Worm (Caenorhabditis elegans) whole organism, L3 larva: ENCODE measurements around the gene R04A9.9.

Experiments used
- R02D3.7 ChIP-seq: fragments of 150-350 bp; optimal IDR thresholded peaks from 2 replicates; lab custom pipeline; 2014; ENCODE audit warnings: missing biosample characterization, missing genetic modification characterization
- ZK546.5 ChIP-seq: sonication (generic microtip); optimal IDR thresholded peaks from 2 replicates; lab custom pipeline; 2017; ENCODE audit warnings: missing biosample characterization, missing genetic modification characterization
- aly-2 ChIP-seq: fragments of 150-350 bp; optimal IDR thresholded peaks from 2 replicates; lab custom pipeline; 2014; ENCODE audit warnings: missing biosample characterization, missing genetic modification characterization
- ama-1 ChIP-seq: fragments of 150-350 bp; optimal IDR thresholded peaks from 2 replicates; lab custom pipeline; 2018
- ceh-16 ChIP-seq: sonication (generic microtip); optimal IDR thresholded peaks from 2 replicates; lab custom pipeline; 2017; ENCODE audit warnings: missing biosample characterization, missing genetic modification characterization
- ceh-28 ChIP-seq: fragments of 150-350 bp; optimal IDR thresholded peaks from 2 replicates; lab custom pipeline; 2014; ENCODE audit warnings: missing biosample characterization, missing genetic modification reagents, missing genetic modification characterization
- ceh-82 ChIP-seq: fragments of 150-350 bp; optimal IDR thresholded peaks from 2 replicates; lab custom pipeline; 2014; ENCODE audit warnings: missing biosample characterization, missing genetic modification characterization
- ceh-9 ChIP-seq: sonication (generic microtip); optimal IDR thresholded peaks from 2 replicates; lab custom pipeline; 2018; ENCODE audit warnings: missing biosample characterization, missing genetic modification characterization
- daf-12 ChIP-seq: fragments of 150-350 bp; optimal IDR thresholded peaks from 2 replicates; lab custom pipeline; 2014; ENCODE audit warnings: missing biosample characterization, missing genetic modification reagents, missing genetic modification characterization
- egl-27 ChIP-seq: sonication (generic microtip); optimal IDR thresholded peaks from 4 replicates; lab custom pipeline; 2017; ENCODE audit warnings: missing biosample characterization, missing genetic modification reagents, missing genetic modification characterization
- egl-5 ChIP-seq: fragments of 150-350 bp; optimal IDR thresholded peaks from 2 replicates; lab custom pipeline; 2017; ENCODE audit warnings: missing biosample characterization, missing genetic modification reagents, missing genetic modification characterization, inconsistent platforms
- elt-1 ChIP-seq: fragments of 150-350 bp; optimal IDR thresholded peaks from 2 replicates; lab custom pipeline; 2014; ENCODE audit warnings: missing biosample characterization, missing genetic modification characterization
- elt-2 ChIP-seq: sonication (generic microtip); optimal IDR thresholded peaks from 2 replicates; lab custom pipeline; 2016; ENCODE audit warnings: missing genetic modification reagents, mild to moderate bottlenecking, missing genetic modification characterization, missing compliant biosample characterization
- elt-3 ChIP-seq, 3 experiments: fragments of 150-350 bp in 1 of 3; sonication (generic microtip) in 2 of 3; optimal IDR thresholded peaks; 2 replicates in 2 of 3; 4 replicates in 1 of 3; lab custom pipeline; 2014 to 2017; ENCODE audit warnings: missing biosample characterization in 3 of 3, missing genetic modification characterization in 3 of 3
- eor-1 ChIP-seq, 2 experiments: fragments of 150-350 bp; optimal IDR thresholded peaks; 2 replicates each; lab custom pipeline; 2014 to 2018; ENCODE audit warnings: missing biosample characterization in 2 of 2, missing genetic modification characterization in 2 of 2
- fkh-10 ChIP-seq: sonication (generic microtip); optimal IDR thresholded peaks from 2 replicates; lab custom pipeline; 2017; ENCODE audit warnings: missing biosample characterization, missing genetic modification reagents, missing genetic modification characterization
- fkh-2 ChIP-seq: fragments of 150-350 bp; optimal IDR thresholded peaks from 2 replicates; lab custom pipeline; 2014; ENCODE audit warnings: missing biosample characterization, missing genetic modification reagents, missing genetic modification characterization
- fos-1 ChIP-seq: fragments of 150-350 bp; optimal IDR thresholded peaks from 2 replicates; lab custom pipeline; 2014; ENCODE audit warnings: missing biosample characterization, missing genetic modification characterization
- hmg-11 ChIP-seq: sonication (generic microtip); optimal IDR thresholded peaks from 2 replicates; lab custom pipeline; 2016; ENCODE audit warnings: missing genetic modification characterization, missing compliant biosample characterization
- jun-1 ChIP-seq: fragments of 150-350 bp; optimal IDR thresholded peaks from 2 replicates; lab custom pipeline; 2014; ENCODE audit warnings: missing biosample characterization, missing genetic modification reagents, missing genetic modification characterization
- lin-15B ChIP-seq: fragments of 150-350 bp; optimal IDR thresholded peaks from 2 replicates; lab custom pipeline; 2014; ENCODE audit warnings: missing biosample characterization, missing genetic modification characterization
- lin-39 ChIP-seq: fragments of 150-350 bp; optimal IDR thresholded peaks from 2 replicates; lab custom pipeline; 2018; ENCODE audit warnings: missing biosample characterization, missing genetic modification reagents, missing genetic modification characterization
- lsy-12 ChIP-seq: sonication (generic microtip); optimal IDR thresholded peaks from 2 replicates; lab custom pipeline; 2016; ENCODE audit warnings: mild to moderate bottlenecking, missing genetic modification characterization, missing compliant biosample characterization
- mdl-1 ChIP-seq: fragments of 150-350 bp; optimal IDR thresholded peaks from 2 replicates; lab custom pipeline; 2014; ENCODE audit warnings: missing biosample characterization, missing genetic modification characterization
- mml-1 ChIP-seq: fragments of 150-350 bp; sonication (generic microtip); optimal IDR thresholded peaks from 3 replicates; lab custom pipeline; 2014; ENCODE audit warnings: missing biosample characterization, missing genetic modification characterization
- nfya-1 ChIP-seq: sonication (generic microtip); optimal IDR thresholded peaks from 2 replicates; lab custom pipeline; 2017; ENCODE audit warnings: missing genetic modification characterization, mild to moderate bottlenecking, missing compliant biosample characterization, antibody characterized with exemption, moderate library complexity; ENCODE audit not compliant: insufficient read depth
- nhr-11 ChIP-seq: fragments of 150-350 bp; optimal IDR thresholded peaks from 2 replicates; lab custom pipeline; 2014; ENCODE audit warnings: missing biosample characterization, missing genetic modification characterization
- nhr-12 ChIP-seq: fragments of 150-350 bp; optimal IDR thresholded peaks from 2 replicates; lab custom pipeline; 2014; ENCODE audit warnings: missing biosample characterization, missing genetic modification characterization
- nhr-23 ChIP-seq: fragments of 150-350 bp; optimal IDR thresholded peaks from 2 replicates; lab custom pipeline; 2014; ENCODE audit warnings: missing biosample characterization, missing genetic modification reagents, missing genetic modification characterization
- nhr-237 ChIP-seq: fragments of 150-350 bp; optimal IDR thresholded peaks from 2 replicates; lab custom pipeline; 2014; ENCODE audit warnings: missing biosample characterization, missing genetic modification characterization
- nhr-25 ChIP-seq: sonication (generic microtip); optimal IDR thresholded peaks from 2 replicates; lab custom pipeline; 2017; ENCODE audit warnings: missing biosample characterization, missing genetic modification characterization
- nhr-28 ChIP-seq: fragments of 150-350 bp; optimal IDR thresholded peaks from 2 replicates; lab custom pipeline; 2014; ENCODE audit warnings: missing biosample characterization, missing genetic modification characterization
- nhr-43 ChIP-seq: sonication (generic microtip); optimal IDR thresholded peaks from 2 replicates; lab custom pipeline; 2016; ENCODE audit warnings: mild to moderate bottlenecking, missing genetic modification characterization, missing compliant biosample characterization; ENCODE audit not compliant: poor library complexity, severe bottlenecking
- nhr-67 ChIP-seq: fragments of 150-350 bp; optimal IDR thresholded peaks from 2 replicates; lab custom pipeline; 2014; ENCODE audit warnings: missing biosample characterization, missing genetic modification characterization
- nhr-76 ChIP-seq: fragments of 150-350 bp; sonication (generic microtip); optimal IDR thresholded peaks from 5 replicates; lab custom pipeline; 2014; ENCODE audit warnings: missing biosample characterization, missing genetic modification characterization
- nhr-77 ChIP-seq: fragments of 150-350 bp; optimal IDR thresholded peaks from 2 replicates; lab custom pipeline; 2014; ENCODE audit warnings: missing biosample characterization, missing genetic modification characterization
- pha-4 ChIP-seq: fragments of 150-350 bp; optimal IDR thresholded peaks from 2 replicates; lab custom pipeline; 2014; ENCODE audit warnings: missing biosample characterization, missing genetic modification reagents, missing genetic modification characterization
- pqm-1 ChIP-seq: fragments of 150-350 bp; optimal IDR thresholded peaks from 2 replicates; lab custom pipeline; 2017; ENCODE audit warnings: missing biosample characterization, missing genetic modification characterization, inconsistent platforms
- sea-2 ChIP-seq: fragments of 150-350 bp; sonication (generic microtip); optimal IDR thresholded peaks from 4 replicates; lab custom pipeline; 2014; ENCODE audit warnings: missing biosample characterization, missing genetic modification reagents, missing genetic modification characterization
- skn-1 ChIP-seq: fragments of 150-350 bp; optimal IDR thresholded peaks from 2 replicates; lab custom pipeline; 2014; ENCODE audit warnings: missing biosample characterization, missing genetic modification characterization
- snpc-4 ChIP-seq: fragments of 150-350 bp; optimal IDR thresholded peaks from 2 replicates; lab custom pipeline; 2014; ENCODE audit warnings: missing biosample characterization, missing genetic modification characterization
- tbx-2 ChIP-seq: sonication (generic microtip); optimal IDR thresholded peaks from 2 replicates; lab custom pipeline; 2016; ENCODE audit warnings: mild to moderate bottlenecking, missing genetic modification characterization, missing compliant biosample characterization
- unc-39 ChIP-seq: sonication (generic microtip); optimal IDR thresholded peaks from 4 replicates; lab custom pipeline; 2017; ENCODE audit warnings: missing biosample characterization, missing genetic modification characterization
- unc-62 ChIP-seq: fragments of 150-350 bp; sonication (generic microtip); optimal IDR thresholded peaks from 4 replicates; lab custom pipeline; 2014; ENCODE audit warnings: missing biosample characterization, missing genetic modification reagents, missing genetic modification characterization
- zag-1 ChIP-seq: fragments of 150-350 bp; optimal IDR thresholded peaks from 2 replicates; lab custom pipeline; 2014; ENCODE audit warnings: missing biosample characterization, missing genetic modification characterization
- ztf-11 ChIP-seq: fragments of 150-350 bp; optimal IDR thresholded peaks from 2 replicates; lab custom pipeline; 2014; ENCODE audit warnings: missing biosample characterization, missing genetic modification characterization
- ztf-4 ChIP-seq: fragments of 150-350 bp; optimal IDR thresholded peaks from 2 replicates; lab custom pipeline; 2014; ENCODE audit warnings: missing biosample characterization, missing genetic modification characterization

Gene R04A9.9

ce11 chrX:353134-353669, 37.2 kb downstream of the R04A9.9 start, which contains the start of gene sor-3:
Gene sor-3, plus strand, starts transcription at chrX:353619.
- TF ChIP-seq ceh-16: peak; percentile 39
- no peak for TF ChIP-seq ceh-9
- TF ChIP-seq pha-4 (tag; lab: Kevin White, UChicago): peak; percentile 84
- peak; percentile 69 for TF ChIP-seq jun-1 (tag; lab: Kevin White, UChicago)
- peak; percentile 71 for TF ChIP-seq nhr-25 (tag; lab: Kevin White, UChicago)
- TF ChIP-seq tbx-2 (tag; lab: Kevin White, UChicago): peak; percentile 70
- TF ChIP-seq mdl-1 (tag; lab: Kevin White, UChicago): peak; percentile 52
- no peak for TF ChIP-seq fos-1
- no peak for TF ChIP-seq nhr-12 (tag; lab: Kevin White, UChicago)
- TF ChIP-seq hmg-11 (tag; lab: Kevin White, UChicago): peak; percentile 98
- TF ChIP-seq ztf-11 (tag; lab: Kevin White, UChicago): no peak
- peak; percentile 67 for TF ChIP-seq ceh-82 (tag; lab: Kevin White, UChicago)
- TF ChIP-seq sea-2 (GFP tag; lab: Kevin White, UChicago): no peak
- peak; percentile 26 for TF ChIP-seq unc-62 (GFP tag; lab: Kevin White, UChicago)
- no peak for TF ChIP-seq nhr-67 (tag; lab: Kevin White, UChicago)
- peak; percentile 79 for TF ChIP-seq lin-39 (tag; lab: Kevin White, UChicago)
- TF ChIP-seq daf-12: no peak
- TF ChIP-seq ceh-28: peak; percentile 20
- no peak for TF ChIP-seq fkh-2
- peak; percentile 85 for TF ChIP-seq skn-1 (tag; lab: Kevin White, UChicago)
- TF ChIP-seq ztf-4 (tag; lab: Kevin White, UChicago): no peak
- TF ChIP-seq zag-1 (tag; lab: Kevin White, UChicago): no peak
- TF ChIP-seq nhr-77 (tag; lab: Kevin White, UChicago): no peak
- peak; percentile 87 for TF ChIP-seq nfya-1 (tag; lab: Kevin White, UChicago)
- no peak for TF ChIP-seq elt-1 (tag; lab: Kevin White, UChicago)
- peak; percentile 75 for TF ChIP-seq nhr-43 (tag; lab: Kevin White, UChicago)
- TF ChIP-seq egl-27 (tag; lab: Kevin White, UChicago): peak; percentile 42
- peak; percentile 28 for TF ChIP-seq nhr-11 (tag; lab: Kevin White, UChicago)
- peak; percentile 61 for TF ChIP-seq elt-2 (tag; lab: Kevin White, UChicago)
- TF ChIP-seq eor-1 (tag; optimal IDR thresholded peaks at IDR 0.05; lab: Kevin White, UChicago): no peak
- no peak for TF ChIP-seq mml-1
- peak; percentile 50 for TF ChIP-seq pqm-1
- peak; percentile 36 for TF ChIP-seq snpc-4 (tag; lab: Kevin White, UChicago)
- TF ChIP-seq elt-3 (tag; optimal IDR thresholded peaks at IDR 0.05; lab: Kevin White, UChicago): no peak
- TF ChIP-seq fkh-10 (GFP tag; lab: Kevin White, UChicago): peak; percentile 74
- TF ChIP-seq ZK546.5 (tag; lab: Kevin White, UChicago): no peak
- TF ChIP-seq lin-15B: peak; percentile 53
- peak; percentile 64 for TF ChIP-seq nhr-28
- no peak for TF ChIP-seq ama-1 (lab: Kevin White, UChicago)
- TF ChIP-seq nhr-237 (tag; lab: Kevin White, UChicago): no peak
- TF ChIP-seq aly-2: no peak
- no peak for TF ChIP-seq nhr-76 (tag; lab: Kevin White, UChicago)
- no peak for TF ChIP-seq unc-39 (tag; lab: Kevin White, UChicago)
- TF ChIP-seq nhr-23 (tag; lab: Kevin White, UChicago): peak; percentile 67
- peak; percentile 71 for TF ChIP-seq egl-5 (tag; lab: Kevin White, UChicago)
- TF ChIP-seq lsy-12 (tag; lab: Kevin White, UChicago): peak; percentile 38
- no peak for TF ChIP-seq R02D3.7
